Worm (Caenorhabditis elegans): ENCODE data around the gene F17C11.22.

Gene F17C11.22

ce11 chrV:10918373-10918772, 51.6 kb downstream of the F17C11.22 start, which contains the start of gene F58B4.2:
F58B4.2 (minus strand) TSS chrV:10918473.
- TF ChIP-seq hmg-4 (GFP tag; optimal IDR thresholded peaks at IDR 0.05) (no peak), scrt-1 (GFP tag; IDR thresholded peaks at IDR 0.05) (no peak), tra-4 (tag; optimal IDR thresholded peaks at IDR 0.05) (no peak), flt-1 (GFP tag; IDR thresholded peaks at IDR 0.05) (no peak), tbx-37 (GFP tag; conservative IDR thresholded peaks at IDR 0.05) (no peak), sea-1 (GFP tag; conservative IDR thresholded peaks at IDR 0.05) (no peak), ceh-36 (tag; optimal IDR thresholded peaks at IDR 0.05) (no peak), tbx-11 (GFP tag; IDR thresholded peaks at IDR 0.05) (no peak), pes-1 (GFP tag; IDR thresholded peaks at IDR 0.05) (no peak), aly-1 (tag; optimal IDR thresholded peaks at IDR 0.05) (no peak), B0310.2 (tag; optimal IDR thresholded peaks at IDR 0.05) (no peak)

All from whole organism, early embryonic.